Worm (Caenorhabditis elegans): ENCODE data around the gene elf-1.

- no peak for TF ChIP-seq unc-86 (tag; optimal IDR thresholded peaks at IDR 0.05)
- no peak for TF ChIP-seq hlh-30 (tag; optimal IDR thresholded peaks at IDR 0.05; ENCODE audit: insufficient read depth)
- TF ChIP-seq ahr-1 (tag; optimal IDR thresholded peaks at IDR 0.05), result no peak
- no peak for TF ChIP-seq ceh-6 (GFP tag; optimal IDR thresholded peaks at IDR 0.05)
- TF ChIP-seq fax-1 (tag; optimal IDR thresholded peaks at IDR 0.05), result no peak
- TF ChIP-seq ama-1 (optimal IDR thresholded peaks at IDR 0.05), result no peak
- no peak for TF ChIP-seq sox-4 (tag; optimal IDR thresholded peaks at IDR 0.05)
- no peak for TF ChIP-seq C08G9.2 (tag; optimal IDR thresholded peaks at IDR 0.05)
- TF ChIP-seq fkh-10 (GFP tag; optimal IDR thresholded peaks at IDR 0.05), result no peak
These were observed 51.4 kb downstream of the elf-1 start, which contains the start of gene idpp-1 for ce11 chrIII:740382-740781.

Data from whole organism, late embryonic.